Worm (Caenorhabditis elegans) whole organism, L4 larva: Measurements from ENCODE around the gene K02A6.2.

Source experiments
- D1046.2 ChIP-seq: fragments of 200-800 bp; sonication (Bioruptor generic); IDR thresholded peaks from 2 replicates; pipeline ENCODE4 v1.3.6; 2022; ENCODE audit warnings: missing genetic modification characterization, missing compliant biosample characterization
- F10B5.3 ChIP-seq: sonication (generic microtip); optimal IDR thresholded peaks from 2 replicates; lab custom pipeline; 2016; ENCODE audit warnings: mild to moderate bottlenecking, missing genetic modification characterization, missing compliant biosample characterization
- F26F4.8 ChIP-seq: fragments of 200-800 bp; sonication (Bioruptor generic); conservative IDR thresholded peaks from 2 replicates; pipeline ENCODE4 v1.3.6; 2022; ENCODE audit warnings: missing genetic modification characterization, missing compliant biosample characterization
- F37D6.2 ChIP-seq: sonication (generic microtip); optimal IDR thresholded peaks from 2 replicates; lab custom pipeline; 2016; ENCODE audit warnings: mild to moderate bottlenecking, missing genetic modification characterization, missing compliant biosample characterization
- F44E2.7 ChIP-seq: fragments of 200-800 bp; sonication (Bioruptor generic); IDR thresholded peaks from 2 replicates; pipeline ENCODE4 v2.1.2; 2022; ENCODE audit warnings: missing genetic modification characterization, missing compliant biosample characterization
- Y105C5A.15 ChIP-seq: fragments of 200-800 bp; sonication (Bioruptor generic); IDR thresholded peaks from 2 replicates; pipeline ENCODE4 v1.3.6; 2022; ENCODE audit warnings: missing genetic modification characterization, missing compliant biosample characterization
- Y48G9A.11 ChIP-seq: fragments of 200-800 bp; sonication (Bioruptor generic); IDR thresholded peaks from 2 replicates; pipeline ENCODE4 v1.3.6; 2022; ENCODE audit warnings: missing genetic modification reagents, missing genetic modification characterization, missing compliant biosample characterization
- Y5F2A.4 ChIP-seq: fragments of 200-800 bp; sonication (Bioruptor generic); optimal IDR thresholded peaks from 2 replicates; lab custom pipeline; 2018; ENCODE audit warnings: mild to moderate bottlenecking, missing genetic modification characterization, missing compliant biosample characterization
- Y75B8A.6 ChIP-seq: fragments of 200-800 bp; sonication (Bioruptor generic); IDR thresholded peaks from 2 replicates; pipeline ENCODE4 v1.3.6; 2022; ENCODE audit warnings: missing genetic modification reagents, missing genetic modification characterization, missing compliant biosample characterization
- aha-1 ChIP-seq: fragments of 150-350 bp; peaks from one replicate; lab custom pipeline; 2014; ENCODE audit warnings: missing biosample characterization, missing genetic modification characterization
- aly-2 ChIP-seq: sonication (generic microtip); optimal IDR thresholded peaks from 2 replicates; lab custom pipeline; 2018; ENCODE audit warnings: missing biosample characterization, missing genetic modification characterization
- ama-1 ChIP-seq: fragments of 150-350 bp; optimal IDR thresholded peaks from 2 replicates; lab custom pipeline; 2014; ENCODE audit warnings: inconsistent platforms, mixed read lengths
- ceh-28 ChIP-seq: fragments of 150-350 bp; optimal IDR thresholded peaks from 2 replicates; lab custom pipeline; 2014; ENCODE audit warnings: missing biosample characterization, missing genetic modification reagents, missing genetic modification characterization
- ceh-32 ChIP-seq: sonication (generic microtip); optimal IDR thresholded peaks from 2 replicates; lab custom pipeline; 2016; ENCODE audit warnings: mild to moderate bottlenecking, missing genetic modification characterization, missing compliant biosample characterization; ENCODE audit not compliant: poor library complexity
- ceh-62 ChIP-seq: sonication (generic microtip); optimal IDR thresholded peaks from 2 replicates; lab custom pipeline; 2017; ENCODE audit warnings: missing biosample characterization, missing genetic modification characterization
- ces-1 ChIP-seq: fragments of 150-350 bp; sonication (generic microtip); optimal IDR thresholded peaks from 4 replicates; lab custom pipeline; 2014; ENCODE audit warnings: missing biosample characterization, missing genetic modification reagents, missing genetic modification characterization
- cey-2 ChIP-seq: sonication (generic microtip); optimal IDR thresholded peaks from 3 replicates; lab custom pipeline; 2017; ENCODE audit warnings: missing genetic modification characterization, mild to moderate bottlenecking, missing compliant biosample characterization, antibody characterized with exemption, borderline replicate concordance; ENCODE audit not compliant: insufficient read depth
- ctbp-1 ChIP-seq: fragments of 200-800 bp; sonication (Bioruptor generic); IDR thresholded peaks from 2 replicates; pipeline ENCODE4 v1.3.6; 2022; ENCODE audit warnings: missing genetic modification reagents, missing genetic modification characterization, missing compliant biosample characterization
- daf-12 ChIP-seq: fragments of 150-350 bp; optimal IDR thresholded peaks from 2 replicates; lab custom pipeline; 2014; ENCODE audit warnings: missing biosample characterization, missing genetic modification reagents, missing genetic modification characterization
- daf-8 ChIP-seq: fragments of 200-800 bp; sonication (Bioruptor generic); IDR thresholded peaks from 2 replicates; pipeline ENCODE4 v1.3.6; 2022; ENCODE audit warnings: missing genetic modification characterization, missing compliant biosample characterization
- duxl-1 ChIP-seq: sonication (generic microtip); optimal IDR thresholded peaks from 2 replicates; lab custom pipeline; 2016; ENCODE audit warnings: mild to moderate bottlenecking, missing genetic modification characterization, moderate library complexity, missing compliant biosample characterization; ENCODE audit not compliant: poor library complexity
- egl-27 ChIP-seq: sonication (generic microtip); optimal IDR thresholded peaks from 3 replicates; lab custom pipeline; 2017; ENCODE audit warnings: missing biosample characterization, missing genetic modification reagents, missing genetic modification characterization
- fos-1 ChIP-seq: fragments of 150-350 bp; optimal IDR thresholded peaks from 2 replicates; lab custom pipeline; 2014; ENCODE audit warnings: missing biosample characterization, missing genetic modification characterization
- gei-8 ChIP-seq: fragments of 200-800 bp; sonication (Bioruptor generic); optimal IDR thresholded peaks from 2 replicates; lab custom pipeline; 2018; ENCODE audit warnings: mild to moderate bottlenecking, missing genetic modification characterization, missing compliant biosample characterization
- hmg-1.1 ChIP-seq: fragments of 200-800 bp; sonication (Bioruptor generic); IDR thresholded peaks from 2 replicates; pipeline ENCODE4 v1.3.6; 2022; ENCODE audit warnings: missing genetic modification reagents, missing genetic modification characterization, missing compliant biosample characterization
- jun-1 ChIP-seq: fragments of 150-350 bp; optimal IDR thresholded peaks from 2 replicates; lab custom pipeline; 2014; ENCODE audit warnings: missing biosample characterization, missing genetic modification reagents, missing genetic modification characterization
- lim-7 ChIP-seq: fragments of 200-800 bp; sonication (Bioruptor generic); IDR thresholded peaks from 2 replicates; pipeline ENCODE4 v1.3.6; 2022; ENCODE audit warnings: missing genetic modification characterization, missing compliant biosample characterization
- lin-1 ChIP-seq: fragments of 200-800 bp; sonication (Bioruptor generic); IDR thresholded peaks from 2 replicates; pipeline ENCODE4 v1.3.6; 2022; ENCODE audit warnings: missing genetic modification reagents, missing genetic modification characterization, missing compliant biosample characterization
- lin-29 ChIP-seq: fragments of 200-800 bp; sonication (Bioruptor generic); IDR thresholded peaks from 2 replicates; pipeline ENCODE4 v1.3.6; 2022; ENCODE audit warnings: missing genetic modification reagents, missing genetic modification characterization, missing compliant biosample characterization
- lin-38 ChIP-seq: fragments of 200-800 bp; sonication (Bioruptor generic); IDR thresholded peaks from 2 replicates; pipeline ENCODE4 v1.3.6; 2022; ENCODE audit warnings: missing genetic modification reagents, missing genetic modification characterization, missing compliant biosample characterization
- lin-39 ChIP-seq: fragments of 150-350 bp; optimal IDR thresholded peaks from 2 replicates; lab custom pipeline; 2014; ENCODE audit warnings: missing biosample characterization, missing genetic modification reagents, missing genetic modification characterization
- lsy-2 ChIP-seq, 2 experiments: fragments of 150-350 bp in 1 of 2; sonication (generic microtip) in 1 of 2; optimal IDR thresholded peaks; 2 replicates each; lab custom pipeline; 2014 to 2017; ENCODE audit warnings: missing biosample characterization in 2 of 2, missing genetic modification characterization in 2 of 2
- madf-5 ChIP-seq, 2 experiments: fragments of 200-800 bp; sonication (Bioruptor generic); IDR thresholded peaks; 2 replicates each; pipeline ENCODE4 v1.3.6; 2022; ENCODE audit warnings: missing compliant biosample characterization in 2 of 2, missing genetic modification characterization in 2 of 2
- madf-9 ChIP-seq: fragments of 200-800 bp; sonication (Bioruptor generic); conservative IDR thresholded peaks from 2 replicates; pipeline ENCODE4 v1.3.6; 2022; ENCODE audit warnings: missing genetic modification reagents, missing genetic modification characterization, missing compliant biosample characterization
- mep-1 ChIP-seq: fragments of 150-350 bp; sonication (generic microtip); optimal IDR thresholded peaks from 3 replicates; lab custom pipeline; 2014; ENCODE audit warnings: missing biosample characterization, missing genetic modification characterization
- mes-2 ChIP-seq: sonication (generic microtip); optimal IDR thresholded peaks from 2 replicates; lab custom pipeline; 2016; ENCODE audit warnings: missing genotype, mild to moderate bottlenecking, missing genetic modification characterization, missing compliant biosample characterization; ENCODE audit not compliant: poor library complexity, severe bottlenecking
- nhr-11 ChIP-seq: fragments of 150-350 bp; optimal IDR thresholded peaks from 2 replicates; lab custom pipeline; 2014; ENCODE audit warnings: missing biosample characterization, missing genetic modification characterization
- nhr-25 ChIP-seq: sonication (generic microtip); optimal IDR thresholded peaks from 2 replicates; lab custom pipeline; 2017; ENCODE audit warnings: missing genetic modification characterization, mild to moderate bottlenecking, missing compliant biosample characterization, antibody characterized with exemption, moderate library complexity, borderline replicate concordance; ENCODE audit not compliant: insufficient read depth
- nhr-41 ChIP-seq: fragments of 200-800 bp; sonication (Bioruptor generic); IDR thresholded peaks from 2 replicates; pipeline ENCODE4 v1.3.6; 2022; ENCODE audit warnings: missing genetic modification reagents, missing genetic modification characterization, missing compliant biosample characterization
- nhr-6 ChIP-seq: fragments of 150-350 bp; optimal IDR thresholded peaks from 2 replicates; lab custom pipeline; 2014; ENCODE audit warnings: missing biosample characterization, missing genetic modification characterization
- nhr-76 ChIP-seq: fragments of 150-350 bp; optimal IDR thresholded peaks from 2 replicates; lab custom pipeline; 2014; ENCODE audit warnings: missing biosample characterization, missing genetic modification characterization
- nhr-77 ChIP-seq: fragments of 150-350 bp; optimal IDR thresholded peaks from 2 replicates; lab custom pipeline; 2014; ENCODE audit warnings: missing biosample characterization, missing genetic modification characterization
- rbr-2 ChIP-seq: sonication (generic microtip); optimal IDR thresholded peaks from 2 replicates; lab custom pipeline; 2016; ENCODE audit warnings: missing genotype, missing genetic modification characterization, missing compliant biosample characterization
- saeg-2 ChIP-seq: fragments of 200-800 bp; sonication (Bioruptor generic); IDR thresholded peaks from 2 replicates; pipeline ENCODE4 v1.3.6; 2022; ENCODE audit warnings: missing genetic modification reagents, missing genetic modification characterization, missing compliant biosample characterization
- snpc-1.2 ChIP-seq: fragments of 200-800 bp; sonication (Bioruptor generic); IDR thresholded peaks from 2 replicates; pipeline ENCODE4 v1.3.6; 2022; ENCODE audit warnings: missing genetic modification reagents, missing genetic modification characterization, missing compliant biosample characterization
- tag-97 ChIP-seq: fragments of 200-800 bp; sonication (Bioruptor generic); IDR thresholded peaks from 2 replicates; pipeline ENCODE4 v1.3.6; 2022; ENCODE audit warnings: missing genetic modification characterization, missing compliant biosample characterization
- unc-62 ChIP-seq, 3 experiments: fragments of 150-350 bp in 1 of 3; sonication (generic microtip); optimal IDR thresholded peaks in 2 of 3; peaks in 1 of 3; 1 replicate in 1 of 3; 2 replicates in 2 of 3; lab custom pipeline; 2014 to 2017; ENCODE audit warnings: missing biosample characterization in 3 of 3, missing genetic modification characterization in 3 of 3, missing genetic modification reagents in 3 of 3, missing genotype in 1 of 3
- vab-7 ChIP-seq: fragments of 200-800 bp; sonication (Bioruptor generic); IDR thresholded peaks from 2 replicates; pipeline ENCODE4 v1.3.6; 2022; ENCODE audit warnings: missing genetic modification reagents, missing genetic modification characterization, missing compliant biosample characterization
- zfp-3 ChIP-seq: fragments of 200-800 bp; sonication (Bioruptor generic); conservative IDR thresholded peaks from 2 replicates; pipeline ENCODE4 v1.3.6; 2022; ENCODE audit warnings: missing genetic modification reagents, missing genetic modification characterization, missing compliant biosample characterization
- zip-11 ChIP-seq: fragments of 200-800 bp; sonication (Bioruptor generic); IDR thresholded peaks from 2 replicates; pipeline ENCODE4 v1.3.6; 2022; ENCODE audit warnings: missing genetic modification characterization, missing compliant biosample characterization
- ztf-7 ChIP-seq: fragments of 150-350 bp; optimal IDR thresholded peaks from 2 replicates; lab custom pipeline; 2014; ENCODE audit warnings: missing biosample characterization, missing genetic modification characterization

K02A6.2 gene

DNA sequence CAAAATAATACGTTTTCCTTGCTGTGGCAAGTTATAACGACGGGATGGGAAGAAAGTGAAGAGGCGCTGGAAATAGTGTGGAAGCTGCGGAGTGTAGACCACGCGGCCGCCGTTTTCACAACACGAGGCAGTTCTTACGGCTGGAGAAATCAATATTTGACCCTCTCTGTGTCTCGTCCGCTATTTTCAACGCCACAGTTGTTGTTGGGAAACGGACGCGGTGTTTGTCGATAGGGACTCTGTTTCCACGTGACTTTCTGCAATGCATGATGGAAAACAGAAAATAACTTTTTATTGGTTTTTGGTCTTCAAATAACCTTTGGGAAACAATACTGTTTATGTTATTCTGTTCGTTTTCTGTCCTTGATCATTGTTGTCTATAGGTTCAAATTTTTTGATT, 7.0 kb upstream of the K02A6.2 start, which contains the start of gene K02A6.3 (continued):
- TF ChIP-seq D1046.2 (GFP tag; lab: Robert Waterston, UW) (no peak), F26F4.8 (GFP tag; lab: Robert Waterston, UW) (no peak), nhr-25 (tag; lab: Kevin White, UChicago) (peak; percentile 12), lin-29 (GFP tag; lab: Robert Waterston, UW) (no peak), Y75B8A.6 (GFP tag; lab: Robert Waterston, UW) (0 out of 2 replicates have a peak, but pooled peaks have one; percentile 65), jun-1 (tag; lab: Kevin White, UChicago) (peak; percentile 78), lim-7 (no peak), saeg-2 (no peak), aha-1 (peak; percentile 95), nhr-41 (GFP tag; lab: Robert Waterston, UW) (0 out of 2 replicates have a peak, but pooled peaks have one; percentile 11), tag-97 (no peak), mep-1 (tag; lab: Kevin White, UChicago) (peak; percentile 93), lin-38 (no peak), ceh-28 (tag; lab: Kevin White, UChicago) (peak; percentile 78), snpc-1.2 (no peak), nhr-76 (tag; lab: Kevin White, UChicago) (peak; percentile 63), ces-1 (GFP tag; lab: Kevin White, UChicago) (no peak), madf-5 (GFP tag; IDR thresholded peaks at IDR 0.05; lab: Robert Waterston, UW) (no peak), lin-39 (tag; lab: Kevin White, UChicago) (no peak), ama-1 (lab: Kevin White, UChicago) (no peak), ctbp-1 (GFP tag; lab: Robert Waterston, UW) (peak; percentile 44; the same call in 1 of the 2 replicates), rbr-2 (peak; percentile 79), Y48G9A.11 (GFP tag; lab: Robert Waterston, UW) (no peak), ceh-62 (tag; lab: Kevin White, UChicago) (no peak), zfp-3 (peak; percentile 82; the same call in 1 of the 2 replicates), nhr-11 (tag; lab: Kevin White, UChicago) (peak; percentile 84), daf-8 (GFP tag; lab: Robert Waterston, UW) (no peak), F44E2.7 (GFP tag; lab: Robert Waterston, UW) (no peak), fos-1 (tag; lab: Kevin White, UChicago) (no peak), zip-11 (GFP tag; lab: Robert Waterston, UW) (no peak), gei-8 (GFP tag; lab: Kevin White, UChicago) (peak; percentile 77), aly-2 (tag; lab: Kevin White, UChicago) (no peak), nhr-6 (tag; lab: Kevin White, UChicago) (peak; percentile 54), unc-62 (GFP tag; optimal IDR thresholded peaks at IDR 0.05 in 1 of 2; lab: Kevin White, UChicago) (peak in 1 of 2 experiments; percentile 85), unc-62 (tag; optimal IDR thresholded peaks at IDR 0.05; lab: Kevin White, UChicago) (no peak), F10B5.3 (tag; lab: Kevin White, UChicago) (no peak), madf-9 (peak; percentile 62), egl-27 (tag; lab: Kevin White, UChicago) (no peak), Y5F2A.4 (GFP tag; lab: Kevin White, UChicago) (no peak), F37D6.2 (peak; percentile 27), Y105C5A.15 (GFP tag; lab: Robert Waterston, UW) (no peak), duxl-1 (tag; lab: Kevin White, UChicago) (no peak), cey-2 (tag; lab: Kevin White, UChicago) (no peak), nhr-77 (peak; percentile 94), ztf-7 (tag; lab: Kevin White, UChicago) (peak; percentile 19), hmg-1.1 (GFP tag; lab: Robert Waterston, UW) (peak; percentile 85), daf-12 (tag; lab: Kevin White, UChicago) (no peak), vab-7 (GFP tag; lab: Robert Waterston, UW) (no peak; the same call in 1 of the 2 replicates), lsy-2 (tag; optimal IDR thresholded peaks at IDR 0.05; lab: Kevin White, UChicago) (peak in 1 of 2 experiments; percentile 83), ceh-32 (tag; lab: Kevin White, UChicago) (no peak), mes-2 (tag; lab: Kevin White, UChicago) (peak; percentile 71), lin-1 (GFP tag; lab: Robert Waterston, UW) (peak; percentile 52; the same call in 1 of the 2 replicates)
